Worm (Caenorhabditis elegans) whole organism, L2 larva: ENCODE data around the gene bus-18.

Experiments used
- C34F6.9 ChIP-seq: fragments of 150-350 bp; optimal IDR thresholded peaks from 2 replicates; lab custom pipeline; 2014; ENCODE audit warnings: missing biosample characterization, missing genetic modification characterization
- F13H6.1 ChIP-seq: sonication (generic microtip); optimal IDR thresholded peaks from 2 replicates; lab custom pipeline; 2016; ENCODE audit warnings: missing genetic modification characterization, missing compliant biosample characterization
- R02D3.7 ChIP-seq: fragments of 150-350 bp; optimal IDR thresholded peaks from 2 replicates; lab custom pipeline; 2014; ENCODE audit warnings: missing biosample characterization, missing genetic modification characterization
- Y55F3AM.14 ChIP-seq: fragments of 200-800 bp; sonication (Bioruptor generic); optimal IDR thresholded peaks from 2 replicates; lab custom pipeline; 2018; ENCODE audit warnings: mild to moderate bottlenecking, missing genetic modification characterization, missing compliant biosample characterization
- ZK546.5 ChIP-seq: sonication (generic microtip); optimal IDR thresholded peaks from 2 replicates; lab custom pipeline; 2017; ENCODE audit warnings: missing biosample characterization, missing genetic modification characterization
- alr-1 ChIP-seq: fragments of 150-350 bp; optimal IDR thresholded peaks from 2 replicates; lab custom pipeline; 2014; ENCODE audit warnings: missing biosample characterization, missing genetic modification characterization
- aly-2 ChIP-seq: fragments of 150-350 bp; optimal IDR thresholded peaks from 2 replicates; lab custom pipeline; 2014; ENCODE audit warnings: missing biosample characterization, missing genetic modification characterization
- ama-1 ChIP-seq: fragments of 150-350 bp; optimal IDR thresholded peaks from 2 replicates; lab custom pipeline; 2018; ENCODE audit warnings: inconsistent platforms
- blmp-1 ChIP-seq: sonication (generic microtip); optimal IDR thresholded peaks from 2 replicates; lab custom pipeline; 2017; ENCODE audit warnings: missing genetic modification characterization, mild to moderate bottlenecking, missing compliant biosample characterization, antibody characterized with exemption, moderate library complexity; ENCODE audit not compliant: insufficient read depth
- ceh-16 ChIP-seq: fragments of 150-350 bp; optimal IDR thresholded peaks from 2 replicates; lab custom pipeline; 2014; ENCODE audit warnings: missing biosample characterization, missing genetic modification characterization
- ceh-82 ChIP-seq: fragments of 150-350 bp; optimal IDR thresholded peaks from 2 replicates; lab custom pipeline; 2014; ENCODE audit warnings: missing biosample characterization, missing genetic modification characterization
- crh-2 ChIP-seq: sonication (generic microtip); optimal IDR thresholded peaks from 2 replicates; lab custom pipeline; 2017; ENCODE audit warnings: missing biosample characterization, missing genetic modification characterization
- dmd-4 ChIP-seq: sonication (generic microtip); optimal IDR thresholded peaks from 2 replicates; lab custom pipeline; 2017; ENCODE audit warnings: missing biosample characterization, missing genetic modification characterization
- egl-27 ChIP-seq: sonication (generic microtip); optimal IDR thresholded peaks from 3 replicates; lab custom pipeline; 2017; ENCODE audit warnings: missing biosample characterization, missing genetic modification reagents, missing genetic modification characterization
- elt-1 ChIP-seq: fragments of 150-350 bp; optimal IDR thresholded peaks from 2 replicates; lab custom pipeline; 2014; ENCODE audit warnings: missing biosample characterization, missing genetic modification characterization
- elt-3 ChIP-seq: sonication (generic microtip); optimal IDR thresholded peaks from 2 replicates; lab custom pipeline; 2017; ENCODE audit warnings: missing biosample characterization, missing genetic modification characterization
- fos-1 ChIP-seq: fragments of 150-350 bp; optimal IDR thresholded peaks from 2 replicates; lab custom pipeline; 2014; ENCODE audit warnings: missing biosample characterization, missing genetic modification characterization
- gmeb-1 ChIP-seq: fragments of 150-350 bp; optimal IDR thresholded peaks from 2 replicates; lab custom pipeline; 2014; ENCODE audit warnings: missing biosample characterization, missing genetic modification characterization
- lin-11 ChIP-seq: fragments of 150-350 bp; sonication (generic microtip); optimal IDR thresholded peaks from 2 replicates; lab custom pipeline; 2014; ENCODE audit warnings: missing biosample characterization, missing genetic modification characterization, inconsistent platforms, mixed read lengths
- lin-13 ChIP-seq: fragments of 150-350 bp; optimal IDR thresholded peaks from 2 replicates; lab custom pipeline; 2014; ENCODE audit warnings: missing biosample characterization, missing genetic modification reagents, missing genetic modification characterization
- lin-39 ChIP-seq: fragments of 150-350 bp; optimal IDR thresholded peaks from 2 replicates; lab custom pipeline; 2014; ENCODE audit warnings: missing biosample characterization, missing genetic modification reagents, missing genetic modification characterization
- lsy-2 ChIP-seq, 2 experiments: fragments of 150-350 bp in 1 of 2; sonication (generic microtip) in 1 of 2; optimal IDR thresholded peaks; 2 replicates each; lab custom pipeline; 2014 to 2017; ENCODE audit warnings: missing biosample characterization in 2 of 2, missing genetic modification characterization in 2 of 2
- mab-5 ChIP-seq: fragments of 150-350 bp; optimal IDR thresholded peaks from 2 replicates; lab custom pipeline; 2014; ENCODE audit warnings: missing biosample characterization, missing genetic modification characterization
- mbf-1 ChIP-seq: sonication (generic microtip); optimal IDR thresholded peaks from 2 replicates; lab custom pipeline; 2017; ENCODE audit warnings: missing biosample characterization, missing genetic modification characterization
- mdl-1 ChIP-seq, 2 experiments: fragments of 150-350 bp in 1 of 2; sonication (generic microtip) in 1 of 2; optimal IDR thresholded peaks; 2 replicates each; lab custom pipeline; 2017; ENCODE audit warnings: missing biosample characterization in 2 of 2, missing genetic modification characterization in 2 of 2
- nhr-10 ChIP-seq: sonication (generic microtip); optimal IDR thresholded peaks from 2 replicates; lab custom pipeline; 2017; ENCODE audit warnings: missing biosample characterization, missing genetic modification characterization
- nhr-11 ChIP-seq: fragments of 150-350 bp; optimal IDR thresholded peaks from 2 replicates; lab custom pipeline; 2014; ENCODE audit warnings: missing biosample characterization, missing genetic modification characterization
- nhr-12 ChIP-seq: fragments of 150-350 bp; optimal IDR thresholded peaks from 2 replicates; lab custom pipeline; 2014; ENCODE audit warnings: missing biosample characterization, missing genetic modification characterization
- nhr-129 ChIP-seq: fragments of 150-350 bp; optimal IDR thresholded peaks from 2 replicates; lab custom pipeline; 2014; ENCODE audit warnings: missing biosample characterization, missing genetic modification characterization
- nhr-21 ChIP-seq: fragments of 150-350 bp; optimal IDR thresholded peaks from 2 replicates; lab custom pipeline; 2014; ENCODE audit warnings: missing biosample characterization, missing genetic modification characterization
- nhr-23 ChIP-seq: fragments of 150-350 bp; optimal IDR thresholded peaks from 2 replicates; lab custom pipeline; 2014; ENCODE audit warnings: missing biosample characterization, missing genetic modification reagents, missing genetic modification characterization
- nhr-237 ChIP-seq: fragments of 150-350 bp; optimal IDR thresholded peaks from 2 replicates; lab custom pipeline; 2014; ENCODE audit warnings: missing biosample characterization, missing genetic modification characterization
- nhr-25 ChIP-seq: fragments of 150-350 bp; sonication (generic microtip); optimal IDR thresholded peaks from 3 replicates; lab custom pipeline; 2014; ENCODE audit warnings: missing biosample characterization, missing genetic modification characterization
- nhr-6 ChIP-seq: fragments of 150-350 bp; optimal IDR thresholded peaks from 2 replicates; lab custom pipeline; 2014; ENCODE audit warnings: missing biosample characterization, missing genetic modification characterization
- nhr-77 ChIP-seq: fragments of 150-350 bp; optimal IDR thresholded peaks from 2 replicates; lab custom pipeline; 2014; ENCODE audit warnings: missing biosample characterization, missing genetic modification characterization
- peb-1 ChIP-seq: fragments of 150-350 bp; optimal IDR thresholded peaks from 2 replicates; lab custom pipeline; 2014; ENCODE audit warnings: missing biosample characterization, missing genetic modification characterization
- sem-4 ChIP-seq: fragments of 150-350 bp; optimal IDR thresholded peaks from 2 replicates; lab custom pipeline; 2014; ENCODE audit warnings: missing biosample characterization, missing genetic modification reagents, missing genetic modification characterization
- skn-1 ChIP-seq: sonication (generic microtip); optimal IDR thresholded peaks from 2 replicates; lab custom pipeline; 2017; ENCODE audit warnings: missing biosample characterization, missing genetic modification characterization
- sma-3 ChIP-seq: sonication (generic microtip); optimal IDR thresholded peaks from 2 replicates; lab custom pipeline; 2016; ENCODE audit warnings: missing genetic modification reagents, missing genetic modification characterization, missing compliant biosample characterization
- sma-9 ChIP-seq, 2 experiments: fragments of 150-350 bp in 1 of 2; sonication (generic microtip) in 1 of 2; optimal IDR thresholded peaks; 2 replicates each; lab custom pipeline; 2014 to 2016; ENCODE audit warnings: missing genetic modification characterization in 2 of 2, mild to moderate bottlenecking in 1 of 2, missing biosample characterization in 1 of 2, missing compliant biosample characterization in 1 of 2, missing genetic modification reagents in 1 of 2, moderate library complexity in 1 of 2
- snpc-4 ChIP-seq: fragments of 150-350 bp; optimal IDR thresholded peaks from 2 replicates; lab custom pipeline; 2014; ENCODE audit warnings: missing biosample characterization, missing genetic modification characterization
- unc-39 ChIP-seq: fragments of 150-350 bp; optimal IDR thresholded peaks from 2 replicates; lab custom pipeline; 2014; ENCODE audit warnings: missing biosample characterization, missing genetic modification characterization
- unc-55 ChIP-seq: fragments of 150-350 bp; sonication (generic microtip); optimal IDR thresholded peaks from 3 replicates; lab custom pipeline; 2014; ENCODE audit warnings: missing biosample characterization, missing genetic modification reagents, missing genetic modification characterization
- unc-62 ChIP-seq: fragments of 150-350 bp; optimal IDR thresholded peaks from 2 replicates; lab custom pipeline; 2014; ENCODE audit warnings: missing biosample characterization, missing genetic modification reagents, missing genetic modification characterization
- zag-1 ChIP-seq: fragments of 150-350 bp; optimal IDR thresholded peaks from 2 replicates; lab custom pipeline; 2014; ENCODE audit warnings: missing biosample characterization, missing genetic modification characterization
- ztf-1 ChIP-seq: fragments of 200-800 bp; sonication (Bioruptor generic); conservative IDR thresholded peaks from 2 replicates; pipeline ENCODE4 v1.3.6; 2022; ENCODE audit warnings: missing genetic modification characterization, missing compliant biosample characterization
- ztf-11 ChIP-seq: sonication (generic microtip); optimal IDR thresholded peaks from 2 replicates; lab custom pipeline; 2017; ENCODE audit warnings: missing biosample characterization, missing genetic modification characterization
- ztf-4 ChIP-seq: fragments of 150-350 bp; optimal IDR thresholded peaks from 2 replicates; lab custom pipeline; 2014; ENCODE audit warnings: missing biosample characterization, missing genetic modification characterization

bus-18 gene

ce11 chrV:11764373-11764954 is 9.1 kb upstream of the bus-18 start, which contains the start of the genes F55A11.1 and syx-5:
TSS of gene F55A11.1 (minus strand) at chrV:11764385.
TSS of gene syx-5 (plus strand) at chrV:11764904.
- TF ChIP-seq zag-1 (tag; lab: Kevin White, UChicago): peak; percentile 22
- peak; percentile 90 for TF ChIP-seq nhr-21 (tag; lab: Kevin White, UChicago)
- TF ChIP-seq mbf-1 (tag; lab: Kevin White, UChicago): peak; percentile 31
- no peak for TF ChIP-seq peb-1 (tag; lab: Kevin White, UChicago)
- peak; percentile 45 for TF ChIP-seq snpc-4 (tag; lab: Kevin White, UChicago)
- TF ChIP-seq unc-55 (GFP tag; lab: Kevin White, UChicago): peak; percentile 93
- TF ChIP-seq unc-62 (GFP tag; lab: Kevin White, UChicago): peak; percentile 5
- TF ChIP-seq nhr-6 (tag; lab: Kevin White, UChicago): peak; percentile 90
- no peak for TF ChIP-seq nhr-23 (tag; lab: Kevin White, UChicago)
- peak; percentile 87 for TF ChIP-seq gmeb-1 (tag; lab: Kevin White, UChicago)
- TF ChIP-seq sma-9 (GFP tag; optimal IDR thresholded peaks at IDR 0.05; lab: Kevin White, UChicago): peak; percentile 81
- no peak for TF ChIP-seq sma-9 (tag; optimal IDR thresholded peaks at IDR 0.05; lab: Kevin White, UChicago)
- TF ChIP-seq Y55F3AM.14 (GFP tag; lab: Kevin White, UChicago): peak; percentile 48
- TF ChIP-seq nhr-129: peak; percentile 57
- TF ChIP-seq ceh-16: no peak
- peak; percentile 96 for TF ChIP-seq C34F6.9 (tag; lab: Kevin White, UChicago)
- no peak for TF ChIP-seq ztf-1
- peak; percentile 100 for TF ChIP-seq lsy-2 (tag; optimal IDR thresholded peaks at IDR 0.05; lab: Kevin White, UChicago)
- peak; percentile 30 for TF ChIP-seq ZK546.5 (tag; lab: Kevin White, UChicago)
- peak; percentile 95 for TF ChIP-seq nhr-25 (tag; lab: Kevin White, UChicago)
- peak; percentile 62 for TF ChIP-seq egl-27 (tag; lab: Kevin White, UChicago)
- TF ChIP-seq nhr-237 (tag; lab: Kevin White, UChicago): peak; percentile 61
- TF ChIP-seq skn-1 (tag; lab: Kevin White, UChicago): peak; percentile 57
- no peak for TF ChIP-seq lin-39 (tag; lab: Kevin White, UChicago)
- no peak for TF ChIP-seq nhr-12 (tag; lab: Kevin White, UChicago)
- TF ChIP-seq unc-39 (tag; lab: Kevin White, UChicago): no peak
- peak; percentile 13 for TF ChIP-seq nhr-10 (tag; lab: Kevin White, UChicago)
- TF ChIP-seq ama-1 (lab: Kevin White, UChicago): no peak
- peak; percentile 96 for TF ChIP-seq R02D3.7 (tag; lab: Kevin White, UChicago)
- TF ChIP-seq ztf-11: no peak
- peak; percentile 86 for TF ChIP-seq lin-13 (GFP tag; lab: Kevin White, UChicago)
- TF ChIP-seq F13H6.1 (tag; lab: Kevin White, UChicago): peak; percentile 90
- peak; percentile 95 for TF ChIP-seq crh-2
- TF ChIP-seq nhr-77 (tag; lab: Kevin White, UChicago): peak; percentile 41
- TF ChIP-seq sem-4: peak; percentile 90
- peak; percentile 23 to 73 for TF ChIP-seq mdl-1 (tag; optimal IDR thresholded peaks at IDR 0.05; lab: Kevin White, UChicago)
- peak; percentile 90 for TF ChIP-seq sma-3 (GFP tag; lab: Kevin White, UChicago)
- no peak for TF ChIP-seq aly-2 (tag; lab: Kevin White, UChicago)
- TF ChIP-seq ztf-4 (tag; lab: Kevin White, UChicago): peak; percentile 34
- TF ChIP-seq nhr-11 (tag; lab: Kevin White, UChicago): no peak
- TF ChIP-seq blmp-1 (tag; lab: Kevin White, UChicago): peak; percentile 30
- peak; percentile 39 for TF ChIP-seq dmd-4 (tag; lab: Kevin White, UChicago)
- peak; percentile 68 for TF ChIP-seq fos-1
- TF ChIP-seq lin-11 (tag; lab: Kevin White, UChicago): no peak
- TF ChIP-seq alr-1: no peak
- no peak for TF ChIP-seq ceh-82 (tag; lab: Kevin White, UChicago)
- TF ChIP-seq elt-1 (tag; lab: Kevin White, UChicago): no peak
- TF ChIP-seq mab-5 (tag; lab: Kevin White, UChicago): peak; percentile 82
- no peak for TF ChIP-seq elt-3
